Worm (Caenorhabditis elegans): ENCODE results near the gene srh-41.

- no peak for TF ChIP-seq nhr-12 (tag; optimal IDR thresholded peaks at IDR 0.05)
- no peak for TF ChIP-seq nhr-28 (tag; optimal IDR thresholded peaks at IDR 0.05)
- TF ChIP-seq pqm-1 (tag; optimal IDR thresholded peaks at IDR 0.05), result no peak
- TF ChIP-seq skn-1 (tag; optimal IDR thresholded peaks at IDR 0.05), result no peak
- no peak for TF ChIP-seq daf-12 (tag; optimal IDR thresholded peaks at IDR 0.05)
Measured at ce11 chrII:14256779-14257178, 30.4 kb downstream of the srh-41 start, which contains the start of gene Y54G11A.19.

Data from whole organism, L3 larva.